Worm (Caenorhabditis elegans): ENCODE measurements around the gene wbp-2.

wbp-2 gene

DNA sequence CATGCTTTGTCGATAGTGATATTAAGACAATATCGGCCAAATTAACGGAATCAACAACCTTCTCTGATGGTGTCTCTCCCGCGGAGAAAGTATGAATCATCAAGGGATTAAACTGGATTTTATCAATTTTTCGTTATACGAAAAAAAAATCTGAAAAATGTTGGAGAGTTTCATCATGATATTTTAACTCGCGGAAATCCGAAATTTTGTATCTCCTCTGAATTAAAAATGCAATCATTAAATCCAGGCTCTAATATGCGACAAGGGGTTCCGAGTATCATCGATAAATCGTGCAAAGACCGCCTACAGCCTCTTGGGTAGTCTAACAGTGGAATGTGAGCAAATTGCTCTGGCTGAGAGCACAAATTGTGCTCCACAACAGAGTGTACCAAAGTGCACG is 47.6 kb downstream of the wbp-2 start, which contains the start of gene C06C3.10:
C06C3.10 (minus strand) TSS at position 101 of the 400 bp plus-strand sequence.
- no peak for TF ChIP-seq nhr-76 (tag; optimal IDR thresholded peaks at IDR 0.05)
- TF ChIP-seq lin-15B (tag; optimal IDR thresholded peaks at IDR 0.05), result no peak
- no peak for TF ChIP-seq pqm-1 (tag; optimal IDR thresholded peaks at IDR 0.05)
- TF ChIP-seq skn-1 (tag; optimal IDR thresholded peaks at IDR 0.05), result no peak
- no peak for TF ChIP-seq mdl-1 (tag; optimal IDR thresholded peaks at IDR 0.05)
- TF ChIP-seq fos-1 (tag; optimal IDR thresholded peaks at IDR 0.05), result no peak
- TF ChIP-seq unc-39 (tag; optimal IDR thresholded peaks at IDR 0.05), result no peak
- no peak for TF ChIP-seq nhr-43 (tag; optimal IDR thresholded peaks at IDR 0.05; ENCODE audit: poor library complexity, severe bottlenecking)
- TF ChIP-seq ztf-11 (tag; optimal IDR thresholded peaks at IDR 0.05), result no peak
- TF ChIP-seq egl-5 (tag; optimal IDR thresholded peaks at IDR 0.05), result no peak
- TF ChIP-seq sea-2 (GFP tag; optimal IDR thresholded peaks at IDR 0.05), result no peak
- no peak for TF ChIP-seq ZK546.5 (tag; optimal IDR thresholded peaks at IDR 0.05)
- TF ChIP-seq ceh-16 (tag; optimal IDR thresholded peaks at IDR 0.05), result no peak
- no peak for TF ChIP-seq nhr-28 (tag; optimal IDR thresholded peaks at IDR 0.05)
- TF ChIP-seq jun-1 (tag; optimal IDR thresholded peaks at IDR 0.05), result no peak
- TF ChIP-seq snpc-4 (tag; optimal IDR thresholded peaks at IDR 0.05), result no peak
- no peak for TF ChIP-seq fkh-10 (GFP tag; optimal IDR thresholded peaks at IDR 0.05)

DNA sequence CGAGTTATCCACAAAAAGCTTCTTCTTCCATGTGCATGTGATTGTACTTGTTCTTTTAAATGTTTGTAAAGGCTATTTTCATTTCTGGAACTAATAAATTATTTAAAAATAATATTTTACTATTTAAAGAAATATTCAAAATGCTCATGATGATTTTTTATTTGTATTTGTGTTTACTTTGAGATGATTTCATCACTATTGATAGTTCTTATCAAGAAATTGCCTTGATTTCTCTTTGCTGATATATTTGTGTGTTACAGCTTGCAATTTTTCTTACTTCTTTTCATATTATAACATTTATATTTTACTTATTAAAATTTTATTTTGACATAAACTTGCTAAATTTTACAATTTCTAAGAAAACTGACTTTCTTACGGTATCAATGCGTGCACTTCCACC is 48.6 kb downstream of the wbp-2 start:
- TF ChIP-seq elt-2 (tag; optimal IDR thresholded peaks at IDR 0.05), result peak; percentile 38
- TF ChIP-seq lin-15B (tag; optimal IDR thresholded peaks at IDR 0.05), result no peak
- no peak for TF ChIP-seq nhr-67 (tag; optimal IDR thresholded peaks at IDR 0.05)
- no peak for TF ChIP-seq pqm-1 (tag; optimal IDR thresholded peaks at IDR 0.05)
- TF ChIP-seq ztf-4 (tag; optimal IDR thresholded peaks at IDR 0.05), result no peak
- peak; percentile 59 for TF ChIP-seq pha-4 (tag; optimal IDR thresholded peaks at IDR 0.05)
- TF ChIP-seq egl-27 (tag; optimal IDR thresholded peaks at IDR 0.05), result no peak
- no peak for TF ChIP-seq skn-1 (tag; optimal IDR thresholded peaks at IDR 0.05)

DNA sequence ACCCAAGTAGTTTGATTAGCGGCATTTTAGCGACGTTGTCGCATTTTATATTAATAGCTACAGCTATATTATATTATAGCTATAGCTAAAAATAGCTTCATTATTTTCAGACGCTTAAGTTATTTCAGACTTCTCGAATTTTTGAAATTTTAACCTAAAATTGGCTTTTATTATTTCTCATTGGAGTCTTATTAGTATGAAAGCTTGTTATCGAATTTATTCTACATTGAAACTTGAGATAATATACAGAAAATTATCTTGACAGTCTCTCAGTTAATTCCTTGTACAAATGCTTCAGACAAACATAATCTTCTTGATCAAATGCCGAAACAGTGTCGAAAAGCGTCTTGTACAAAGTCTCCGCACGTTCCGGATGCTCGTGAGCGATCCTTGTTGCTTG is 50.2 kb downstream of the wbp-2 start, which contains the start of gene srh-48:
srh-48 (plus strand) TSS at position 301 of the 400 bp plus-strand sequence.
- TF ChIP-seq fos-1 (tag; optimal IDR thresholded peaks at IDR 0.05) (no peak), ceh-16 (tag; optimal IDR thresholded peaks at IDR 0.05) (no peak), unc-39 (tag; optimal IDR thresholded peaks at IDR 0.05) (no peak), ceh-28 (tag; optimal IDR thresholded peaks at IDR 0.05) (no peak), fkh-2 (tag; optimal IDR thresholded peaks at IDR 0.05) (no peak), lin-39 (tag; optimal IDR thresholded peaks at IDR 0.05) (no peak), mml-1 (tag; optimal IDR thresholded peaks at IDR 0.05) (no peak)

Measured in whole organism, L3 larva.